Worm (Caenorhabditis elegans) whole organism, L4 larva: ENCODE data around the gene osg-1.

ENCODE experiments used
- D1046.2 ChIP-seq: fragments of 200-800 bp; sonication (Bioruptor generic); IDR thresholded peaks from 2 replicates; pipeline ENCODE4 v1.3.6; 2022; ENCODE audit warnings: missing genetic modification characterization, missing compliant biosample characterization
- F26F4.8 ChIP-seq: fragments of 200-800 bp; sonication (Bioruptor generic); conservative IDR thresholded peaks from 2 replicates; pipeline ENCODE4 v1.3.6; 2022; ENCODE audit warnings: missing genetic modification characterization, missing compliant biosample characterization
- T26A8.4 ChIP-seq: fragments of 200-800 bp; sonication (Bioruptor generic); IDR thresholded peaks from 2 replicates; pipeline ENCODE4 v1.3.6; 2022; ENCODE audit warnings: missing genetic modification characterization, missing compliant biosample characterization
- Y75B8A.6 ChIP-seq: fragments of 200-800 bp; sonication (Bioruptor generic); IDR thresholded peaks from 2 replicates; pipeline ENCODE4 v1.3.6; 2022; ENCODE audit warnings: missing genetic modification reagents, missing genetic modification characterization, missing compliant biosample characterization
- ZK546.5 ChIP-seq, 2 experiments: sonication (generic microtip); optimal IDR thresholded peaks; 2 replicates each; lab custom pipeline; 2017; ENCODE audit warnings: missing biosample characterization in 2 of 2, missing genetic modification characterization in 2 of 2
- aha-1 ChIP-seq: fragments of 150-350 bp; peaks from one replicate; lab custom pipeline; 2014; ENCODE audit warnings: missing biosample characterization, missing genetic modification characterization
- ama-1 ChIP-seq: fragments of 150-350 bp; optimal IDR thresholded peaks from 2 replicates; lab custom pipeline; 2014; ENCODE audit warnings: inconsistent platforms, mixed read lengths
- attf-4 ChIP-seq: sonication (generic microtip); optimal IDR thresholded peaks from 3 replicates; lab custom pipeline; 2017; ENCODE audit warnings: missing biosample characterization, missing genetic modification characterization
- ceh-20 ChIP-seq: fragments of 200-800 bp; sonication (Bioruptor generic); IDR thresholded peaks from 2 replicates; pipeline ENCODE4 v1.3.6; 2022; ENCODE audit warnings: missing genetic modification reagents, missing genetic modification characterization, missing compliant biosample characterization
- ceh-28 ChIP-seq: fragments of 150-350 bp; optimal IDR thresholded peaks from 2 replicates; lab custom pipeline; 2014; ENCODE audit warnings: missing biosample characterization, missing genetic modification reagents, missing genetic modification characterization
- ceh-44 ChIP-seq: fragments of 200-800 bp; sonication (Bioruptor generic); IDR thresholded peaks from 2 replicates; pipeline ENCODE4 v1.3.6; 2022; ENCODE audit warnings: missing genetic modification reagents, missing genetic modification characterization, missing compliant biosample characterization
- ceh-62 ChIP-seq: sonication (generic microtip); optimal IDR thresholded peaks from 2 replicates; lab custom pipeline; 2017; ENCODE audit warnings: missing biosample characterization, missing genetic modification characterization
- ctbp-1 ChIP-seq: fragments of 200-800 bp; sonication (Bioruptor generic); IDR thresholded peaks from 2 replicates; pipeline ENCODE4 v1.3.6; 2022; ENCODE audit warnings: missing genetic modification reagents, missing genetic modification characterization, missing compliant biosample characterization
- daf-8 ChIP-seq: fragments of 200-800 bp; sonication (Bioruptor generic); IDR thresholded peaks from 2 replicates; pipeline ENCODE4 v1.3.6; 2022; ENCODE audit warnings: missing genetic modification characterization, missing compliant biosample characterization
- dpl-1 ChIP-seq: fragments of 150-350 bp; optimal IDR thresholded peaks from 2 replicates; lab custom pipeline; 2014; ENCODE audit warnings: missing biosample characterization, missing genetic modification reagents, missing genetic modification characterization
- hlh-11 ChIP-seq: fragments of 200-800 bp; sonication (Bioruptor generic); optimal IDR thresholded peaks from 2 replicates; lab custom pipeline; 2018; ENCODE audit warnings: mild to moderate bottlenecking, missing genetic modification characterization, missing compliant biosample characterization
- lin-1 ChIP-seq: fragments of 200-800 bp; sonication (Bioruptor generic); IDR thresholded peaks from 2 replicates; pipeline ENCODE4 v1.3.6; 2022; ENCODE audit warnings: missing genetic modification reagents, missing genetic modification characterization, missing compliant biosample characterization
- lin-29 ChIP-seq: fragments of 200-800 bp; sonication (Bioruptor generic); IDR thresholded peaks from 2 replicates; pipeline ENCODE4 v1.3.6; 2022; ENCODE audit warnings: missing genetic modification reagents, missing genetic modification characterization, missing compliant biosample characterization
- lin-38 ChIP-seq: fragments of 200-800 bp; sonication (Bioruptor generic); IDR thresholded peaks from 2 replicates; pipeline ENCODE4 v1.3.6; 2022; ENCODE audit warnings: missing genetic modification reagents, missing genetic modification characterization, missing compliant biosample characterization
- lsy-2 ChIP-seq, 2 experiments: fragments of 150-350 bp in 1 of 2; sonication (generic microtip) in 1 of 2; optimal IDR thresholded peaks; 2 replicates each; lab custom pipeline; 2014 to 2017; ENCODE audit warnings: missing biosample characterization in 2 of 2, missing genetic modification characterization in 2 of 2
- mdl-1 ChIP-seq, 2 experiments: fragments of 150-350 bp in 1 of 2; sonication (generic microtip) in 1 of 2; optimal IDR thresholded peaks; 2 replicates each; lab custom pipeline; 2014 to 2017; ENCODE audit warnings: missing biosample characterization in 2 of 2, missing genetic modification characterization in 2 of 2
- mxl-2 ChIP-seq: fragments of 200-800 bp; sonication (Bioruptor generic); conservative IDR thresholded peaks from 2 replicates; pipeline ENCODE4 v1.3.6; 2022; ENCODE audit warnings: missing genetic modification reagents, missing genetic modification characterization, missing compliant biosample characterization
- mxl-3 ChIP-seq: fragments of 200-800 bp; sonication (Bioruptor generic); optimal IDR thresholded peaks from 2 replicates; lab custom pipeline; 2018; ENCODE audit warnings: mild to moderate bottlenecking, missing genetic modification characterization, missing compliant biosample characterization
- nhr-10 ChIP-seq: fragments of 150-350 bp; optimal IDR thresholded peaks from 2 replicates; lab custom pipeline; 2014; ENCODE audit warnings: missing biosample characterization, missing genetic modification characterization
- nhr-102 ChIP-seq: sonication (generic microtip); optimal IDR thresholded peaks from 2 replicates; lab custom pipeline; 2016; ENCODE audit warnings: mild to moderate bottlenecking, missing genetic modification characterization, moderate library complexity, missing compliant biosample characterization
- nhr-25 ChIP-seq: sonication (generic microtip); optimal IDR thresholded peaks from 2 replicates; lab custom pipeline; 2017; ENCODE audit warnings: missing genetic modification characterization, mild to moderate bottlenecking, missing compliant biosample characterization, antibody characterized with exemption, moderate library complexity, borderline replicate concordance; ENCODE audit not compliant: insufficient read depth
- nhr-28 ChIP-seq: fragments of 150-350 bp; optimal IDR thresholded peaks from 2 replicates; lab custom pipeline; 2014; ENCODE audit warnings: missing biosample characterization, missing genetic modification characterization
- nhr-42 ChIP-seq: fragments of 200-800 bp; sonication (Bioruptor generic); IDR thresholded peaks from 2 replicates; pipeline ENCODE4 v1.3.6; 2022; ENCODE audit warnings: missing genetic modification characterization, missing compliant biosample characterization
- nhr-48 ChIP-seq: sonication (generic microtip); optimal IDR thresholded peaks from 2 replicates; lab custom pipeline; 2016; ENCODE audit warnings: mild to moderate bottlenecking, missing genetic modification characterization, missing compliant biosample characterization
- nhr-6 ChIP-seq: fragments of 150-350 bp; optimal IDR thresholded peaks from 2 replicates; lab custom pipeline; 2014; ENCODE audit warnings: missing biosample characterization, missing genetic modification characterization
- nhr-77 ChIP-seq: fragments of 150-350 bp; optimal IDR thresholded peaks from 2 replicates; lab custom pipeline; 2014; ENCODE audit warnings: missing biosample characterization, missing genetic modification characterization
- pqm-1 ChIP-seq: sonication (generic microtip); optimal IDR thresholded peaks from 2 replicates; lab custom pipeline; 2017; ENCODE audit warnings: missing biosample characterization, missing genetic modification characterization
- set-16 ChIP-seq: fragments of 200-800 bp; sonication (Bioruptor generic); IDR thresholded peaks from 2 replicates; pipeline ENCODE4 v1.3.6; 2022; ENCODE audit warnings: missing genetic modification reagents, missing genetic modification characterization, missing compliant biosample characterization
- skn-1 ChIP-seq: fragments of 150-350 bp; optimal IDR thresholded peaks from 2 replicates; lab custom pipeline; 2014; ENCODE audit warnings: missing biosample characterization, missing genetic modification characterization
- snpc-4 ChIP-seq: fragments of 150-350 bp; optimal IDR thresholded peaks from 2 replicates; lab custom pipeline; 2014; ENCODE audit warnings: missing biosample characterization, missing genetic modification characterization
- tag-97 ChIP-seq: fragments of 200-800 bp; sonication (Bioruptor generic); IDR thresholded peaks from 2 replicates; pipeline ENCODE4 v1.3.6; 2022; ENCODE audit warnings: missing genetic modification characterization, missing compliant biosample characterization
- unc-39 ChIP-seq: sonication (generic microtip); optimal IDR thresholded peaks from 2 replicates; lab custom pipeline; 2017; ENCODE audit warnings: missing biosample characterization, missing genetic modification characterization
- zfp-2 ChIP-seq: sonication (generic microtip); optimal IDR thresholded peaks from 2 replicates; lab custom pipeline; 2016; ENCODE audit warnings: mild to moderate bottlenecking, missing genetic modification characterization, missing compliant biosample characterization

osg-1 gene

ce11 chrIII:5469090-5469489 is 18.3 kb upstream of the osg-1 start:
- TF ChIP-seq ctbp-1 (GFP tag; lab: Robert Waterston, UW): no peak
- TF ChIP-seq nhr-42 (GFP tag; lab: Robert Waterston, UW): no peak
- TF ChIP-seq, all 104 proteins: peak for 0

ce11 chrIII:5472693-5473092 is 14.7 kb upstream of the osg-1 start:
- peak; percentile 74 for TF ChIP-seq nhr-48 (tag; lab: Kevin White, UChicago)
- no peak for TF ChIP-seq zfp-2
- no peak for TF ChIP-seq mxl-2 (GFP tag; lab: Robert Waterston, UW)
- no peak for TF ChIP-seq tag-97
- peak; percentile 58 for TF ChIP-seq mxl-3 (GFP tag; lab: Kevin White, UChicago)
- TF ChIP-seq aha-1 (tag; lab: Kevin White, UChicago): peak; percentile 38
- no peak for TF ChIP-seq nhr-77 (tag; lab: Kevin White, UChicago)
- no peak for TF ChIP-seq set-16 (GFP tag; lab: Robert Waterston, UW)
- TF ChIP-seq mdl-1 (tag; optimal IDR thresholded peaks at IDR 0.05; lab: Kevin White, UChicago): peak in 1 of 2 experiments; percentile 74
- TF ChIP-seq pqm-1 (tag; lab: Kevin White, UChicago): no peak
- peak; percentile 72 for TF ChIP-seq hlh-11
- TF ChIP-seq nhr-28: peak; percentile 42
- peak; percentile 9 for TF ChIP-seq dpl-1 (GFP tag; lab: Kevin White, UChicago)
- no peak for TF ChIP-seq nhr-6
- TF ChIP-seq ceh-62 (tag; lab: Kevin White, UChicago): no peak
- no peak for TF ChIP-seq unc-39 (tag; lab: Kevin White, UChicago)
- TF ChIP-seq skn-1 (tag; lab: Kevin White, UChicago): no peak
- no peak for TF ChIP-seq Y75B8A.6
- TF ChIP-seq ceh-20 (GFP tag; lab: Robert Waterston, UW): no peak
- TF ChIP-seq daf-8 (GFP tag; lab: Robert Waterston, UW): no peak
- TF ChIP-seq F26F4.8 (GFP tag; lab: Robert Waterston, UW): no peak
- TF ChIP-seq lsy-2 (tag; optimal IDR thresholded peaks at IDR 0.05; lab: Kevin White, UChicago): no peak
- no peak for TF ChIP-seq nhr-10 (tag; lab: Kevin White, UChicago)
- no peak for TF ChIP-seq attf-4 (tag; lab: Kevin White, UChicago)
- TF ChIP-seq ama-1 (lab: Kevin White, UChicago): no peak
- no peak for TF ChIP-seq D1046.2 (GFP tag; lab: Robert Waterston, UW)
- 0 out of 2 replicates have a peak, but pooled peaks have one; percentile 48 for TF ChIP-seq T26A8.4 (GFP tag; lab: Robert Waterston, UW)
- no peak for TF ChIP-seq ceh-44 (GFP tag; lab: Robert Waterston, UW)
- TF ChIP-seq lin-1 (GFP tag; lab: Robert Waterston, UW): 0 out of 2 replicates have a peak, but pooled peaks have one; percentile 51
- no peak for TF ChIP-seq lin-38

ce11 chrIII:5474176-5474575 is 13.2 kb upstream of the osg-1 start, which contains the start of gene lon-1:
Gene lon-1, plus strand, starts transcription at chrIII:5474476.
- TF ChIP-seq nhr-25 (tag; lab: Kevin White, UChicago) (no peak), mxl-3 (GFP tag; lab: Kevin White, UChicago) (peak; percentile 16)

ce11 chrIII:5478011-5478410 is 9.3 kb upstream of the osg-1 start, which contains the start of gene R02F2.10:
Gene R02F2.10, plus strand, starts transcription at chrIII:5478311.
- peak; percentile 48 for TF ChIP-seq aha-1 (tag; lab: Kevin White, UChicago)
- no peak for TF ChIP-seq ZK546.5 (tag; optimal IDR thresholded peaks at IDR 0.05; lab: Kevin White, UChicago)
- no peak for TF ChIP-seq nhr-102 (tag; lab: Kevin White, UChicago)
- no peak for TF ChIP-seq snpc-4 (tag; lab: Kevin White, UChicago)
- TF ChIP-seq lin-29 (GFP tag; lab: Robert Waterston, UW): no peak
- no peak for TF ChIP-seq ceh-28 (tag; lab: Kevin White, UChicago)
